Worm (Caenorhabditis elegans) whole organism, young adult: Measurements from ENCODE around the gene F20D12.12.

Source experiments
- C06A6.2 ChIP-seq: fragments of 200-800 bp; sonication (Bioruptor generic); conservative IDR thresholded peaks from 2 replicates; pipeline ENCODE4 v1.3.6; 2022; ENCODE audit warnings: missing genetic modification characterization, missing compliant biosample characterization
- C17E4.6 ChIP-seq: fragments of 200-800 bp; sonication (Bioruptor generic); IDR thresholded peaks from 2 replicates; pipeline ENCODE4 v1.3.6; 2022; ENCODE audit warnings: missing genetic modification reagents, missing genetic modification characterization, missing compliant biosample characterization
- F10E7.11 ChIP-seq: sonication (generic microtip); optimal IDR thresholded peaks from 2 replicates; lab custom pipeline; 2017; ENCODE audit warnings: mild to moderate bottlenecking, missing genetic modification characterization, moderate library complexity, missing compliant biosample characterization
- F22D6.2 ChIP-seq: sonication (generic microtip); optimal IDR thresholded peaks from 2 replicates; lab custom pipeline; 2016; ENCODE audit warnings: mild to moderate bottlenecking, missing genetic modification characterization, missing compliant biosample characterization
- F23B12.7 ChIP-seq: sonication (generic microtip); optimal IDR thresholded peaks from 2 replicates; lab custom pipeline; 2017; ENCODE audit warnings: missing genetic modification characterization, mild to moderate bottlenecking, missing compliant biosample characterization, antibody characterized with exemption, moderate library complexity; ENCODE audit not compliant: insufficient read depth
- F33H1.4 ChIP-seq: fragments of 200-800 bp; sonication (Bioruptor generic); IDR thresholded peaks from 2 replicates; pipeline ENCODE4 v1.3.6; 2022; ENCODE audit warnings: missing genetic modification reagents, missing genetic modification characterization, missing compliant biosample characterization
- F37B4.10 ChIP-seq: fragments of 200-800 bp; sonication (Bioruptor generic); IDR thresholded peaks from 2 replicates; pipeline ENCODE4 v1.3.6; 2022; ENCODE audit warnings: missing genetic modification characterization, missing compliant biosample characterization
- F49E8.2 ChIP-seq: sonication (generic microtip); optimal IDR thresholded peaks from 3 replicates; lab custom pipeline; 2017; ENCODE audit warnings: missing genetic modification characterization, mild to moderate bottlenecking, missing compliant biosample characterization, antibody characterized with exemption, moderate library complexity; ENCODE audit not compliant: insufficient read depth
- F52B5.7 ChIP-seq: sonication (generic microtip); optimal IDR thresholded peaks from 2 replicates; lab custom pipeline; 2016; ENCODE audit warnings: mild to moderate bottlenecking, missing genetic modification characterization, missing compliant biosample characterization
- Y67H2A.10 ChIP-seq: fragments of 200-800 bp; sonication (Bioruptor generic); conservative IDR thresholded peaks from 2 replicates; pipeline ENCODE4 v1.3.6; 2022; ENCODE audit warnings: missing genetic modification reagents, missing genetic modification characterization, missing compliant biosample characterization
- akir-1 ChIP-seq: fragments of 200-800 bp; sonication (Bioruptor generic); optimal IDR thresholded peaks from 2 replicates; lab custom pipeline; 2018; ENCODE audit warnings: mild to moderate bottlenecking, missing genetic modification characterization, moderate library complexity, missing compliant biosample characterization
- atf-7 ChIP-seq: sonication (generic microtip); optimal IDR thresholded peaks from 2 replicates; lab custom pipeline; 2017; ENCODE audit warnings: mild to moderate bottlenecking, missing genetic modification characterization, missing compliant biosample characterization
- attf-6 ChIP-seq: fragments of 200-800 bp; sonication (Bioruptor generic); IDR thresholded peaks from 2 replicates; pipeline ENCODE4 v1.3.6; 2022; ENCODE audit warnings: missing genetic modification reagents, missing genetic modification characterization, missing compliant biosample characterization
- cebp-2 ChIP-seq: fragments of 200-800 bp; sonication (Bioruptor generic); IDR thresholded peaks from 2 replicates; pipeline ENCODE4 v1.3.6; 2022; ENCODE audit warnings: missing genetic modification characterization, missing compliant biosample characterization
- egrh-3 ChIP-seq: fragments of 200-800 bp; sonication (Bioruptor generic); IDR thresholded peaks from 2 replicates; pipeline ENCODE4 v1.3.6; 2022; ENCODE audit warnings: missing genetic modification reagents, missing genetic modification characterization, missing compliant biosample characterization
- fkh-3 ChIP-seq: sonication (generic microtip); optimal IDR thresholded peaks from 2 replicates; lab custom pipeline; 2016; ENCODE audit warnings: mild to moderate bottlenecking, missing genetic modification characterization, missing compliant biosample characterization
- gei-17 ChIP-seq: fragments of 200-800 bp; sonication (Bioruptor generic); optimal IDR thresholded peaks from 2 replicates; lab custom pipeline; 2018; ENCODE audit warnings: mild to moderate bottlenecking, missing genetic modification characterization, missing compliant biosample characterization
- him-1 ChIP-seq: sonication (generic microtip); optimal IDR thresholded peaks from 2 replicates; lab custom pipeline; 2016; ENCODE audit warnings: missing genotype, missing genetic modification reagents, missing genetic modification characterization, missing compliant biosample characterization
- hlh-12 ChIP-seq: sonication (generic microtip); optimal IDR thresholded peaks from 2 replicates; lab custom pipeline; 2016; ENCODE audit warnings: missing genetic modification characterization, missing compliant biosample characterization
- hmg-1.2 ChIP-seq: fragments of 200-800 bp; sonication (Bioruptor generic); IDR thresholded peaks from 2 replicates; pipeline ENCODE4 v1.3.6; 2022; ENCODE audit warnings: missing genetic modification reagents, missing genetic modification characterization, missing compliant biosample characterization
- lin-54 ChIP-seq: fragments of 200-800 bp; sonication (Bioruptor generic); optimal IDR thresholded peaks from 2 replicates; lab custom pipeline; 2018; ENCODE audit warnings: mild to moderate bottlenecking, missing genetic modification characterization, missing compliant biosample characterization
- lsl-1 ChIP-seq: fragments of 200-800 bp; sonication (Bioruptor generic); optimal IDR thresholded peaks from 2 replicates; lab custom pipeline; 2018; ENCODE audit warnings: mild to moderate bottlenecking, missing genetic modification characterization, moderate library complexity, missing compliant biosample characterization
- madf-10 ChIP-seq: sonication (generic microtip); optimal IDR thresholded peaks from 2 replicates; lab custom pipeline; 2016; ENCODE audit warnings: mild to moderate bottlenecking, missing genetic modification characterization, missing compliant biosample characterization
- madf-6 ChIP-seq: fragments of 200-800 bp; sonication (Bioruptor generic); IDR thresholded peaks from 2 replicates; pipeline ENCODE4 v1.3.6; 2022; ENCODE audit warnings: missing genetic modification reagents, missing genetic modification characterization, missing compliant biosample characterization
- madf-8 ChIP-seq: fragments of 200-800 bp; sonication (Bioruptor generic); conservative IDR thresholded peaks from 2 replicates; pipeline ENCODE4 v1.3.6; 2022; ENCODE audit warnings: missing genetic modification reagents, missing genetic modification characterization, missing compliant biosample characterization
- mxl-1 ChIP-seq: sonication (generic microtip); optimal IDR thresholded peaks from 2 replicates; lab custom pipeline; 2016; ENCODE audit warnings: missing genetic modification characterization, missing compliant biosample characterization
- nfyb-1 ChIP-seq: fragments of 200-800 bp; sonication (Bioruptor generic); IDR thresholded peaks from 2 replicates; pipeline ENCODE4 v1.3.6; 2022; ENCODE audit warnings: missing genetic modification reagents, missing genetic modification characterization, missing compliant biosample characterization
- nhr-179 ChIP-seq: sonication (generic microtip); optimal IDR thresholded peaks from 2 replicates; lab custom pipeline; 2016; ENCODE audit warnings: mild to moderate bottlenecking, missing genetic modification characterization, missing compliant biosample characterization
- pbrm-1 ChIP-seq: fragments of 200-800 bp; sonication (Bioruptor generic); IDR thresholded peaks from 2 replicates; pipeline ENCODE4 v1.3.6; 2022; ENCODE audit warnings: missing genetic modification reagents, missing genetic modification characterization, missing compliant biosample characterization
- pha-4 ChIP-seq: fragments of 150-350 bp; sonication (generic microtip); optimal IDR thresholded peaks from 2 replicates; lab custom pipeline; 2014; ENCODE audit warnings: missing biosample characterization, missing genetic modification reagents, missing genetic modification characterization
- rcor-1 ChIP-seq: fragments of 200-800 bp; sonication (Bioruptor generic); IDR thresholded peaks from 2 replicates; pipeline ENCODE4 v1.3.6; 2022; ENCODE audit warnings: missing genetic modification reagents, missing genetic modification characterization, missing compliant biosample characterization
- rpc-1 ChIP-seq, 2 experiments: fragments of 150-350 bp in 1 of 2; sonication (generic microtip) in 1 of 2; optimal IDR thresholded peaks; 2 replicates each; lab custom pipeline; 2014 to 2018; ENCODE audit warnings: missing biosample characterization in 1 of 2, missing genetic modification characterization in 1 of 2, missing genetic modification reagents in 1 of 2, missing genotype in 1 of 2
- snpc-3.4 ChIP-seq: sonication (generic microtip); optimal IDR thresholded peaks from 2 replicates; lab custom pipeline; 2017; ENCODE audit warnings: missing genetic modification characterization, mild to moderate bottlenecking, missing compliant biosample characterization, antibody characterized with exemption, moderate library complexity, missing genotype, missing genetic modification reagents
- tbp1 ChIP-seq: fragments of 200-800 bp; sonication (Bioruptor generic); optimal IDR thresholded peaks from 2 replicates; lab custom pipeline; 2018; ENCODE audit warnings: mild to moderate bottlenecking, missing genetic modification characterization, missing compliant biosample characterization
- tbx-9 ChIP-seq: sonication (generic microtip); optimal IDR thresholded peaks from 2 replicates; lab custom pipeline; 2016; ENCODE audit warnings: borderline replicate concordance, missing genetic modification characterization, inconsistent platforms, missing compliant biosample characterization
- tlf-1 ChIP-seq: fragments of 200-800 bp; sonication (Bioruptor generic); optimal IDR thresholded peaks from 2 replicates; lab custom pipeline; 2018; ENCODE audit warnings: mild to moderate bottlenecking, missing genetic modification characterization, missing compliant biosample characterization
- unc-130 ChIP-seq: sonication (generic microtip); optimal IDR thresholded peaks from 2 replicates; lab custom pipeline; 2016; ENCODE audit warnings: missing genetic modification reagents, missing genetic modification characterization, missing compliant biosample characterization
- zfh-2 ChIP-seq: fragments of 200-800 bp; sonication (Bioruptor generic); conservative IDR thresholded peaks from 2 replicates; pipeline ENCODE4 v1.3.6; 2022; ENCODE audit warnings: missing genetic modification reagents, missing genetic modification characterization, missing compliant biosample characterization
- zim-3 ChIP-seq: sonication (generic microtip); optimal IDR thresholded peaks from 2 replicates; lab custom pipeline; 2017; ENCODE audit warnings: mild to moderate bottlenecking, missing genetic modification characterization, moderate library complexity, missing compliant biosample characterization
- ztf-22 ChIP-seq: fragments of 200-800 bp; sonication (Bioruptor generic); optimal IDR thresholded peaks from 2 replicates; lab custom pipeline; 2018; ENCODE audit warnings: mild to moderate bottlenecking, missing genetic modification characterization, moderate library complexity, missing compliant biosample characterization
- ztf-25 ChIP-seq: fragments of 200-800 bp; sonication (Bioruptor generic); IDR thresholded peaks from 2 replicates; pipeline ENCODE4 v1.3.6; 2022; ENCODE audit warnings: missing genetic modification reagents, missing genetic modification characterization, missing compliant biosample characterization
- ztf-26 ChIP-seq: sonication (generic microtip); optimal IDR thresholded peaks from 2 replicates; lab custom pipeline; 2017; ENCODE audit warnings: missing genetic modification characterization, missing compliant biosample characterization
- ztf-28 ChIP-seq: fragments of 200-800 bp; sonication (Bioruptor generic); IDR thresholded peaks from 2 replicates; pipeline ENCODE4 v1.3.6; 2022; ENCODE audit warnings: missing genetic modification reagents, missing genetic modification characterization, missing compliant biosample characterization
- ztf-3 ChIP-seq: fragments of 200-800 bp; sonication (Bioruptor generic); optimal IDR thresholded peaks from 2 replicates; lab custom pipeline; 2018; ENCODE audit warnings: mild to moderate bottlenecking, missing genetic modification characterization, missing compliant biosample characterization

F20D12.12 gene

DNA sequence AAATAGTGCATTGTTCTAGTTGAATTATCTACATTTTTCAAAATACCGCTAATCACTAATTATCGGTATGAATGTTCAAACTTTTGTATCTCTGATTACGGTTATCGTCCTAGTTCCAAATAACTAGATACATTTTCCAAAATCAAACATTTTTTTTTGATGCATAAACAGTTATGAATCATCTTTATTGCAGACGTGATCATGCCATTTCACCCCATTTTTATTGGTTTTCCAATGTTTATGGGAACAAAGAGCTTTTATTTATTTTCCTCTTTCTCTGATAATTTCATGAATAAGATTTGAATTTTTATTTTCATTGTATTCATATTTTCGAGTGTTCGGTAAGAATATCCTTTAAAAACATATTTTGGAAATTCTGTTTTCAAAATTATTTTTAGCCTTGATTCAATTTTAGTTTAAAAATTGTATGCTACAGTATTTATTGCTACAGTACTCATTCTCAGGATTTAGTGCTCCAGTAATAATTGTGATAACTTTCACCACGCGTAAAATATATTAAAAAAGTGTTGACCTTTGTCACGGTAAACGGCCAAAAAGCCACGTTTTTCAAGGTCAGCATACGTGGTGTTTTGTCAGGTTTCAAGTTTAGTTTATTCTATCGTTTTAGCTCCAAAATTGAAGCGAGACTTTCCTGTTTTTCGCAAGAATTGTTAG lies 9.5 kb downstream of the F20D12.12 start, which contains the start of gene csr-1:
Gene csr-1, plus strand, starts transcription at position 625 of the 675 bp plus-strand sequence.
- TF ChIP-seq F23B12.7 (tag; lab: Kevin White, UChicago) (no peak), mxl-1 (tag; lab: Kevin White, UChicago) (no peak), egrh-3 (GFP tag; lab: Robert Waterston, UW) (no peak), unc-130 (no peak)

DNA sequence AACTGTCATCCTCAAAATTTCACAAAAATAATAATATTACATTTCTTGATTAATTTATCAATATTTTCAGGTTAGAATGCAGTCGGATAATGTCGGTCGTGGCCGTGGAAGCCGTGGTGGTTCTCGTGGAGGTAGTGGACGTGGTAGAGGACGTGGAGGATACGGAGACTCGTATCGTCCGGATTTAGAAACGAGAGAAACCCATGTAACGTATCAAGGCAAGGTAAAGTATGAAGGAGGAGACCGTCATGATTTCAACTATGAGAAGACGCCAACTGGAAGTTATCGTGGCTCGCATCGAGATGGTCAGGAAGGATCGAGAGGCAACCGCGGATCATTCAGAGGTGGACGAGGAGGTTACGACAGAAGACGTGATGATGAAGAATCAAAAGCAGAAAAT lies 10.3 kb downstream of the F20D12.12 start, which contains the start of gene frpr-10:
Gene frpr-10, plus strand, starts transcription at position 301 of the 400 bp plus-strand sequence.
- TF ChIP-seq cebp-2 (GFP tag; lab: Robert Waterston, UW) (no peak), zfh-2 (GFP tag; lab: Robert Waterston, UW) (0 out of 2 replicates have a peak, but pooled peaks have one; percentile 20)

DNA sequence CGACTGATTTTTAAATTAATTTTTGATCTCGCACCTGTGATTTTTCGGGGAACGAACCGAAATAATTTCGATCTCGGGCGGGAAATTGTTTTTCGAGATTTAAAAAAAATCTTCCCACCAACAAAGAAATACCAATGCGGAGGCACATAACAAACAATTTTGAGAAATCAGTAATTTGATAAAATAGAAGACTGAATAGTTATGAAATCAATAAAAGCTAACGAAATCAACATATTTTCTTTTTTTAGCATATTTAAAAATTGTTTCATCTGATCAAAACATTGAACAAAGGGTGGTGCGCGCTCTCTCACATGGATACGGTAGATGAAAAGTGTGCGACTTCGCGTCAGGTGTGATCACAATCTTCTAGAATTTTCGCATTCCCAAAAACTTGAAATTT lies 10.9 kb downstream of the F20D12.12 start:
- TF ChIP-seq F33H1.4 (GFP tag; lab: Robert Waterston, UW), result peak; percentile 66
- TF ChIP-seq F52B5.7 (tag; lab: Kevin White, UChicago), result no peak
- TF ChIP-seq F49E8.2 (tag; lab: Kevin White, UChicago), result peak; percentile 81
- TF ChIP-seq ztf-28 (GFP tag; lab: Robert Waterston, UW), result no peak
- peak; percentile 76 for TF ChIP-seq madf-8
- no peak for TF ChIP-seq ztf-22 (GFP tag; lab: Kevin White, UChicago)
- TF ChIP-seq tlf-1, result peak; percentile 61
- TF ChIP-seq C17E4.6 (GFP tag; lab: Robert Waterston, UW), result 0 out of 2 replicates have a peak, but pooled peaks have one; percentile 11
- TF ChIP-seq zim-3 (tag; lab: Kevin White, UChicago), result no peak
- peak; percentile 52 for TF ChIP-seq lin-54 (GFP tag; lab: Kevin White, UChicago)
- no peak for TF ChIP-seq hlh-12
- no peak for TF ChIP-seq madf-10
- TF ChIP-seq gei-17 (GFP tag; lab: Kevin White, UChicago), result no peak
- no peak for TF ChIP-seq rcor-1
- no peak for TF ChIP-seq C06A6.2
- no peak for TF ChIP-seq F37B4.10
- peak; percentile 7 for TF ChIP-seq him-1
- peak; percentile 92 for TF ChIP-seq lsl-1 (GFP tag; lab: Kevin White, UChicago)
- TF ChIP-seq snpc-3.4 (tag; lab: Kevin White, UChicago), result peak; percentile 81
- no peak for TF ChIP-seq nfyb-1 (GFP tag; lab: Robert Waterston, UW)
- TF ChIP-seq tbx-9 (tag; lab: Kevin White, UChicago), result no peak
- no peak for TF ChIP-seq fkh-3 (tag; lab: Kevin White, UChicago)
- TF ChIP-seq attf-6 (GFP tag; lab: Robert Waterston, UW), result no peak
- TF ChIP-seq atf-7 (tag; lab: Kevin White, UChicago), result no peak
- no peak for TF ChIP-seq nhr-179 (tag; lab: Kevin White, UChicago)
- no peak for TF ChIP-seq ztf-3 (GFP tag; lab: Kevin White, UChicago)
- no peak for TF ChIP-seq F10E7.11 (tag; lab: Kevin White, UChicago)
- TF ChIP-seq pbrm-1 (GFP tag; lab: Robert Waterston, UW), result 0 out of 2 replicates have a peak, but pooled peaks have one; percentile 51
- TF ChIP-seq tbp1 (GFP tag; lab: Kevin White, UChicago), result peak; percentile 43
- TF ChIP-seq ztf-26 (tag; lab: Kevin White, UChicago), result no peak
- no peak for TF ChIP-seq rpc-1 (optimal IDR thresholded peaks at IDR 0.05; lab: Kevin White, UChicago)
- no peak for TF ChIP-seq rpc-1 (tag; optimal IDR thresholded peaks at IDR 0.05; lab: Kevin White, UChicago)
- no peak for TF ChIP-seq ztf-25 (GFP tag; lab: Robert Waterston, UW)
- peak; percentile 24; the same call in 1 of the 2 replicates for TF ChIP-seq hmg-1.2
- no peak for TF ChIP-seq Y67H2A.10 (GFP tag; lab: Robert Waterston, UW)
- no peak for TF ChIP-seq F22D6.2
- no peak for TF ChIP-seq pha-4 (tag; lab: Kevin White, UChicago)
- TF ChIP-seq madf-6 (GFP tag; lab: Robert Waterston, UW), result peak; percentile 89
- TF ChIP-seq akir-1 (GFP tag; lab: Kevin White, UChicago), result no peak
